Worm (Caenorhabditis elegans): ENCODE results near the gene C28D4.18.

- no peak for TF ChIP-seq him-1 (tag; optimal IDR thresholded peaks at IDR 0.05)
- TF ChIP-seq dao-5 (tag; optimal IDR thresholded peaks at IDR 0.05) = no peak
Observed at ce11 chrIV:9692874-9693273, 32.2 kb upstream of the C28D4.18 start, which contains the start of gene twk-9.

Measured in whole organism, L4/young adult.